Fruit fly (Drosophila melanogaster) whole organism, embryonic: ENCODE results near the gene CG6607.

ENCODE experiments used
- Blimp-1 ChIP-seq: fragments of 200-800 bp; sonication (Bioruptor generic); optimal IDR thresholded peaks from 3 replicates; lab custom pipeline; 2018; ENCODE audit warnings: missing biosample characterization, missing genetic modification characterization, mild to moderate bottlenecking, moderate library complexity, missing genetic modification reagents
- CG10462 ChIP-seq: fragments of 200-800 bp; sonication (Bioruptor generic); optimal IDR thresholded peaks from 2 replicates; lab custom pipeline; 2016; ENCODE audit warnings: missing biosample characterization, missing genetic modification characterization
- CG11504 ChIP-seq: fragments of 200-800 bp; sonication (Bioruptor generic); optimal IDR thresholded peaks from 3 replicates; lab custom pipeline; 2019; ENCODE audit warnings: missing biosample characterization, mild to moderate bottlenecking, missing genetic modification characterization, moderate library complexity
- CG11695 ChIP-seq: fragments of 200-800 bp; sonication (Bioruptor generic); IDR thresholded peaks from 3 replicates; pipeline ENCODE4 v1.3.6; 2022; ENCODE audit warnings: missing biosample characterization, missing genetic modification characterization
- CG14710 ChIP-seq: fragments of 200-800 bp; sonication (Bioruptor generic); optimal IDR thresholded peaks from 3 replicates; lab custom pipeline; 2019; ENCODE audit warnings: missing biosample characterization, mild to moderate bottlenecking, missing genetic modification characterization, moderate library complexity
- CG15073 ChIP-seq: fragments of 200-800 bp; sonication (Bioruptor generic); optimal IDR thresholded peaks from 2 replicates; lab custom pipeline; 2016; ENCODE audit warnings: missing biosample characterization, missing genetic modification characterization
- CG1529 ChIP-seq: fragments of 200-800 bp; sonication (Bioruptor generic); optimal IDR thresholded peaks from 3 replicates; lab custom pipeline; 2018; ENCODE audit warnings: missing biosample characterization, missing genetic modification characterization
- CG16815 ChIP-seq: fragments of 200-800 bp; sonication (Bioruptor generic); optimal IDR thresholded peaks from 3 replicates; lab custom pipeline; 2017; ENCODE audit warnings: missing biosample characterization, mild to moderate bottlenecking, missing genetic modification characterization
- CG3407 ChIP-seq: fragments of 200-800 bp; sonication (Bioruptor generic); optimal IDR thresholded peaks from 2 replicates; lab custom pipeline; 2018; ENCODE audit warnings: missing biosample characterization, mild to moderate bottlenecking, missing genetic modification characterization
- CG3847 ChIP-seq: fragments of 200-800 bp; sonication (Bioruptor generic); IDR thresholded peaks from 2 replicates; pipeline ENCODE4 v1.3.6; 2022; ENCODE audit warnings: missing biosample characterization, missing genetic modification characterization
- CG4820 ChIP-seq: fragments of 200-800 bp; sonication (Bioruptor generic); optimal IDR thresholded peaks from 3 replicates; lab custom pipeline; 2016; ENCODE audit warnings: missing biosample characterization, missing genetic modification characterization
- CG5245 ChIP-seq: fragments of 200-800 bp; sonication (Bioruptor generic); optimal IDR thresholded peaks from 3 replicates; lab custom pipeline; 2016; ENCODE audit warnings: missing biosample characterization, missing genetic modification characterization
- CG7839 ChIP-seq: fragments of 200-800 bp; sonication (Bioruptor generic); optimal IDR thresholded peaks from 3 replicates; lab custom pipeline; 2018; ENCODE audit warnings: missing biosample characterization, mild to moderate bottlenecking, missing genetic modification characterization, moderate library complexity
- CG8359 ChIP-seq: fragments of 200-800 bp; sonication (Bioruptor generic); optimal IDR thresholded peaks from 2 replicates; lab custom pipeline; 2017; ENCODE audit warnings: missing biosample characterization, mild to moderate bottlenecking, missing genetic modification characterization, borderline replicate concordance
- CG8388 ChIP-seq: fragments of 200-800 bp; sonication (Bioruptor generic); optimal IDR thresholded peaks from 2 replicates; lab custom pipeline; 2019; ENCODE audit warnings: missing biosample characterization, mild to moderate bottlenecking, missing genetic modification characterization, moderate library complexity
- CTCF ChIP-seq: fragments of 200-800 bp; sonication (Bioruptor generic); optimal IDR thresholded peaks from 2 replicates; lab custom pipeline; 2017; ENCODE audit warnings: missing biosample characterization, mild to moderate bottlenecking, missing genetic modification characterization, moderate library complexity
- Camta ChIP-seq: fragments of 200-800 bp; sonication (Bioruptor generic); optimal IDR thresholded peaks from 2 replicates; lab custom pipeline; 2016; ENCODE audit warnings: missing biosample characterization, missing genetic modification characterization
- D ChIP-seq, 2 experiments: fragments of 200-800 bp in 1 of 2; fragments of >200 bp in 1 of 2; sonication (Bioruptor generic) in 1 of 2; optimal IDR thresholded peaks; 2 replicates in 1 of 2; 3 replicates in 1 of 2; lab custom pipeline; 2017; ENCODE audit warnings: mild to moderate bottlenecking in 1 of 2, missing biosample characterization in 1 of 2, missing genetic modification characterization in 1 of 2, missing genetic modification reagents in 1 of 2
- Dbx ChIP-seq: fragments of 200-800 bp; sonication (Bioruptor generic); IDR thresholded peaks from 3 replicates; pipeline ENCODE4 v1.3.6; 2022; ENCODE audit warnings: missing biosample characterization, missing genetic modification characterization
- E2f1 ChIP-seq: fragments of 200-800 bp; sonication (Bioruptor generic); IDR thresholded peaks from 2 replicates; pipeline ENCODE4 v1.3.6; 2022; ENCODE audit warnings: missing biosample characterization, missing genetic modification characterization
- Elba2 ChIP-seq: fragments of 200-800 bp; sonication (Bioruptor generic); optimal IDR thresholded peaks from 3 replicates; lab custom pipeline; 2016; ENCODE audit warnings: missing biosample characterization, missing genetic modification characterization
- HmgZ ChIP-seq: fragments of 200-800 bp; sonication (Bioruptor generic); optimal IDR thresholded peaks from 2 replicates; lab custom pipeline; 2018; ENCODE audit warnings: missing biosample characterization, mild to moderate bottlenecking, missing genetic modification characterization
- Hr78 ChIP-seq, 2 experiments: fragments of 200-800 bp in 1 of 2; fragments of >200 bp in 1 of 2; sonication (Bioruptor generic) in 1 of 2; optimal IDR thresholded peaks; 2 replicates each; lab custom pipeline; 2017 to 2019; ENCODE audit warnings: missing biosample characterization in 2 of 2, missing genetic modification characterization in 2 of 2, mild to moderate bottlenecking in 1 of 2, moderate library complexity in 1 of 2
- Lpt ChIP-seq: fragments of >200 bp; optimal IDR thresholded peaks from 2 replicates; lab custom pipeline; 2018; ENCODE audit warnings: missing biosample characterization, missing genetic modification characterization
- Max ChIP-seq: fragments of 200-800 bp; sonication (Bioruptor generic); optimal IDR thresholded peaks from 2 replicates; lab custom pipeline; 2016; ENCODE audit warnings: missing biosample characterization, mild to moderate bottlenecking, missing genetic modification characterization
- Nf-YC ChIP-seq: fragments of 200-800 bp; optimal IDR thresholded peaks from 3 replicates; lab custom pipeline; 2019; ENCODE audit warnings: missing biosample characterization, mild to moderate bottlenecking, missing genetic modification characterization, moderate library complexity
- Oaz ChIP-seq: fragments of 200-800 bp; sonication (Bioruptor generic); IDR thresholded peaks from 2 replicates; pipeline ENCODE4 v1.3.6; 2022; ENCODE audit warnings: missing biosample characterization, missing genetic modification characterization
- Poxn ChIP-seq: fragments of 200-800 bp; sonication (Bioruptor generic); IDR thresholded peaks from 2 replicates; pipeline ENCODE4 v1.3.6; 2022; ENCODE audit warnings: missing biosample characterization, missing genetic modification characterization
- Scr ChIP-seq: fragments of 200-800 bp; sonication (Bioruptor generic); IDR thresholded peaks from 2 replicates; pipeline ENCODE4 v1.3.6; 2022; ENCODE audit warnings: missing biosample characterization, missing genetic modification characterization; ENCODE audit not compliant: partially characterized antibody
- Side ChIP-seq: fragments of 200-800 bp; sonication (Bioruptor generic); optimal IDR thresholded peaks from 2 replicates; lab custom pipeline; 2016; ENCODE audit warnings: missing biosample characterization, missing genetic modification characterization
- Spps ChIP-seq: fragments of 200-800 bp; sonication (Bioruptor generic); optimal IDR thresholded peaks from 2 replicates; lab custom pipeline; 2018; ENCODE audit warnings: missing biosample characterization, mild to moderate bottlenecking, missing genetic modification characterization
- Sry-β ChIP-seq: fragments of 200-800 bp; sonication (Bioruptor generic); optimal IDR thresholded peaks from 2 replicates; lab custom pipeline; 2018; ENCODE audit warnings: missing biosample characterization, mild to moderate bottlenecking, missing genetic modification characterization, moderate library complexity
- Ssrp ChIP-seq: fragments of 200-800 bp; sonication (Bioruptor generic); optimal IDR thresholded peaks from 2 replicates; lab custom pipeline; 2018; ENCODE audit warnings: missing biosample characterization, mild to moderate bottlenecking, missing genetic modification characterization, moderate library complexity
- Vsx1 ChIP-seq: fragments of 200-800 bp; sonication (Bioruptor generic); optimal IDR thresholded peaks from 2 replicates; lab custom pipeline; 2017; ENCODE audit warnings: missing biosample characterization, mild to moderate bottlenecking, missing genetic modification characterization, missing genetic modification reagents
- al ChIP-seq: fragments of 200-800 bp; sonication (Bioruptor generic); IDR thresholded peaks from 2 replicates; pipeline ENCODE4 v1.3.6; 2022; ENCODE audit warnings: missing biosample characterization, missing genetic modification characterization
- ase ChIP-seq: fragments of 200-800 bp; sonication (Bioruptor generic); IDR thresholded peaks from 3 replicates; pipeline ENCODE4 v1.3.6; 2022; ENCODE audit warnings: missing biosample characterization, missing genetic modification characterization
- croc ChIP-seq: fragments of 200-800 bp; sonication (Bioruptor generic); conservative IDR thresholded peaks from 3 replicates; pipeline ENCODE4 v1.3.6; 2022; ENCODE audit warnings: missing biosample characterization, missing genetic modification characterization
- ems ChIP-seq: fragments of 200-800 bp; sonication (Bioruptor generic); optimal IDR thresholded peaks from 3 replicates; lab custom pipeline; 2016; ENCODE audit warnings: missing biosample characterization, missing genetic modification characterization
- fd64A ChIP-seq: fragments of 200-800 bp; sonication (Bioruptor generic); optimal IDR thresholded peaks from 3 replicates; lab custom pipeline; 2018; ENCODE audit warnings: missing biosample characterization, mild to moderate bottlenecking, missing genetic modification characterization
- fu2 ChIP-seq: fragments of 200-800 bp; sonication (Bioruptor generic); optimal IDR thresholded peaks from 2 replicates; lab custom pipeline; 2016; ENCODE audit warnings: missing biosample characterization, missing genetic modification characterization
- jing ChIP-seq: fragments of 200-800 bp; sonication (Bioruptor generic); optimal IDR thresholded peaks from 2 replicates; lab custom pipeline; 2018; ENCODE audit warnings: missing biosample characterization, mild to moderate bottlenecking, missing genetic modification characterization
- kay ChIP-seq: fragments of 200-800 bp; sonication (Bioruptor generic); optimal IDR thresholded peaks from 2 replicates; lab custom pipeline; 2016; ENCODE audit warnings: missing biosample characterization, missing genetic modification characterization
- lbe ChIP-seq: fragments of 200-800 bp; sonication (Bioruptor generic); optimal IDR thresholded peaks from 2 replicates; lab custom pipeline; 2016; ENCODE audit warnings: missing biosample characterization, mild to moderate bottlenecking, missing genetic modification characterization
- lola ChIP-seq, 3 experiments: fragments of >200 bp in 2 of 3; fragments of 200-800 bp in 1 of 3; sonication (Bioruptor generic) in 1 of 3; optimal IDR thresholded peaks; 2 replicates each; lab custom pipeline; 2017 to 2019; ENCODE audit warnings: missing biosample characterization in 3 of 3, missing genetic modification characterization in 3 of 3, mild to moderate bottlenecking in 1 of 3, moderate library complexity in 1 of 3
- nerfin-1 ChIP-seq: fragments of 200-800 bp; sonication (Bioruptor generic); optimal IDR thresholded peaks from 3 replicates; lab custom pipeline; 2019; ENCODE audit warnings: missing biosample characterization, mild to moderate bottlenecking, missing genetic modification characterization, moderate library complexity
- otp ChIP-seq: fragments of 200-800 bp; sonication (Bioruptor generic); IDR thresholded peaks from 3 replicates; pipeline ENCODE4, ENCODE4 v1.3.6; 2022; ENCODE audit warnings: missing biosample characterization, missing genetic modification characterization
- pfk ChIP-seq: fragments of 200-800 bp; sonication (Bioruptor generic); optimal IDR thresholded peaks from 2 replicates; lab custom pipeline; 2018; ENCODE audit warnings: missing biosample characterization, mild to moderate bottlenecking, missing genetic modification characterization, moderate library complexity
- pnt ChIP-seq: fragments of 200-800 bp; sonication (Bioruptor generic); optimal IDR thresholded peaks from 3 replicates; lab custom pipeline; 2016; ENCODE audit warnings: missing biosample characterization, missing genetic modification characterization
- sug ChIP-seq: fragments of 200-800 bp; optimal IDR thresholded peaks from 2 replicates; lab custom pipeline; 2019; ENCODE audit warnings: missing biosample characterization, mild to moderate bottlenecking, missing genetic modification characterization, moderate library complexity
- tin ChIP-seq: fragments of 200-800 bp; sonication (Bioruptor generic); optimal IDR thresholded peaks from 3 replicates; lab custom pipeline; 2016; ENCODE audit warnings: missing biosample characterization, missing genetic modification characterization

CG6607 gene

DNA sequence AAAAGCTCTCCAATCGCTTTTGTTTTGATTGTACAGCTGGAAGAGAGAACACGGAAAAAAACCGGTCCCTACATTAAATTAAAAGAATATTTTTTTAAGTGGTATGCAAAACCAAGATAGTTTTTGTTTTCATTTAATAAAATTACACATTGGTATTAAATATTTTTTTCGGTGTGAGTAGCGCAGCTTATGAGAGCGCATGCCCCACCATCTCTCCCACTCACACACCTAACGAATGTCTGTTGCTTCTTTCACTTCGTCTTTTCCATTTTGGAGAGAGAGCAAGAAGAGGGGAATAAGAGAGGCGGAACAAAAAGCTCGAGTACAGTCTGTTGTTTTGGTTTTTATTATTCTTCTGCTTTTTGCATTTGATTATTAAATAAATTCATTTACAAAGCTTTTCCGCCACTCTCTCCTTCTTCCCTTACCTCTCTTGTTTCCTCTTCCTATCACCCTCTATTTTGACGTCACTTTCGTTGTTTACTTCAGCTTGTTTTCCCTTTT, 44.7 kb downstream of the CG6607 start (continued):
- TF ChIP-seq kay (peak; percentile 93), pnt (GFP tag; lab: Kevin White, UChicago) (peak; percentile 93), Oaz (GFP tag; lab: Robert Waterston, UW) (peak; percentile 97), Scr (GFP tag; lab: Robert Waterston, UW) (no peak), ase (GFP tag; lab: Robert Waterston, UW) (peak; percentile 98), tin (GFP tag; lab: Kevin White, UChicago) (peak; percentile 97), CG3847 (GFP tag; lab: Robert Waterston, UW) (peak; percentile 98), pfk (GFP tag; lab: Kevin White, UChicago) (peak; percentile 72), jing (GFP tag; lab: Kevin White, UChicago) (peak; percentile 86), Elba2 (no peak), CG8359 (peak; percentile 79), al (GFP tag; lab: Robert Waterston, UW) (peak; percentile 96), CG5245 (peak; percentile 96), sug (tag; lab: Kevin White, UChicago) (peak; percentile 97), CG3407 (GFP tag; lab: Kevin White, UChicago) (peak; percentile 95), CG10462 (GFP tag; lab: Kevin White, UChicago) (peak; percentile 94), CG7839 (tag; lab: Kevin White, UChicago) (peak; percentile 98), lbe (GFP tag; lab: Kevin White, UChicago) (peak; percentile 98), CG11504 (tag; lab: Kevin White, UChicago) (peak; percentile 96), D (optimal IDR thresholded peaks at IDR 0.05; lab: Kevin White, UChicago) (no peak), D (GFP tag; optimal IDR thresholded peaks at IDR 0.05; lab: Kevin White, UChicago) (peak; percentile 96), Lpt (no peak), lola (GFP tag; optimal IDR thresholded peaks at IDR 0.05; lab: Kevin White, UChicago) (peak in 1 of 3 experiments; percentile 89), CG15073 (peak; percentile 84), HmgZ (peak; percentile 99), CG16815 (GFP tag; lab: Kevin White, UChicago) (peak; percentile 85), croc (GFP tag; lab: Robert Waterston, UW) (peak; percentile 92), nerfin-1 (tag; lab: Kevin White, UChicago) (peak; percentile 94), Side (GFP tag; lab: Kevin White, UChicago) (peak; percentile 96), CG8388 (GFP tag; lab: Kevin White, UChicago) (peak; percentile 96), Vsx1 (GFP tag; lab: Kevin White, UChicago) (peak; percentile 92), CTCF (peak; percentile 69), Nf-YC (peak; percentile 90), Poxn (peak; percentile 92), Hr78 (GFP tag; optimal IDR thresholded peaks at IDR 0.05; lab: Kevin White, UChicago) (peak in 1 of 2 experiments; percentile 90), fd64A (GFP tag; lab: Kevin White, UChicago) (peak; percentile 94), CG1529 (GFP tag; lab: Kevin White, UChicago) (peak; percentile 96), otp (GFP tag; lab: Robert Waterston, UW) (peak; percentile 99), CG14710 (tag; lab: Kevin White, UChicago) (peak; percentile 92), Spps (tag; lab: Kevin White, UChicago) (peak; percentile 89), Dbx (peak; percentile 99), Camta (GFP tag; lab: Kevin White, UChicago) (peak; percentile 95), Max (peak; percentile 97), Sry-β (GFP tag; lab: Kevin White, UChicago) (peak; percentile 50), CG4820 (GFP tag; lab: Kevin White, UChicago) (peak; percentile 96), Blimp-1 (GFP tag; lab: Kevin White, UChicago) (peak; percentile 96), CG11695 (peak; percentile 98), fu2 (GFP tag; lab: Kevin White, UChicago) (peak; percentile 93), ems (GFP tag; lab: Kevin White, UChicago) (peak; percentile 98), E2f1 (GFP tag; lab: Robert Waterston, UW) (peak; percentile 98), Ssrp (tag; lab: Kevin White, UChicago) (peak; percentile 95)
